Worm (Caenorhabditis elegans) whole organism, early embryonic: ENCODE measurements around the gene K09E9.1.

Experiments used
- aly-1 ChIP-seq: sonication (generic microtip); optimal IDR thresholded peaks from 2 replicates; lab custom pipeline; 2016; ENCODE audit warnings: missing genetic modification characterization, missing compliant biosample characterization
- ama-1 ChIP-seq: fragments of 150-350 bp; optimal IDR thresholded peaks from 2 replicates; lab custom pipeline; 2014
- ceh-36 ChIP-seq: sonication (generic microtip); optimal IDR thresholded peaks from 2 replicates; lab custom pipeline; 2016; ENCODE audit warnings: missing genetic modification characterization, inconsistent platforms, missing compliant biosample characterization
- scrt-1 ChIP-seq: fragments of 200-800 bp; sonication (Bioruptor generic); IDR thresholded peaks from 2 replicates; pipeline ENCODE4 v1.3.6; 2022; ENCODE audit warnings: missing genetic modification characterization, missing compliant biosample characterization

DNA sequence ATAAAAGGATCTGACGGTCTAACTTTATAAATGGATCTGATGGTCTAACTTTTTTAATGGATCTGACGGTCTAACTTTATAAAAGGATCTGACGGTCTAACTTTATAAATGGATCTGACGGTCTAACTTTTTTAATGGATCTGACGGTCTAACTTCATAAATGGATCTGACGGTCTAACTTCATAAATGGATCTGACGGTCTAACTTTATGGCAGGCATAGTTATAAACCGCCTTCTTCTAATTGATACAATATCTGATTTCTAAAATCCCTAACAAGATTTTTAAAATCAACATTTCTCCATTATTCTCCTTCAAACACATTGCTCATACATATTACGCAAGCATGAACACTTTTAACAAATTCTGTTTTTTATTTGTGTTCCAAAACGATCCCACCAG is 23.2 kb upstream of the K09E9.1 start, which contains the start of gene K09A9.8:
- no peak for TF ChIP-seq ama-1 (lab: Kevin White, UChicago)
- TF ChIP-seq scrt-1, result no peak
- no peak for TF ChIP-seq aly-1 (tag; lab: Kevin White, UChicago)
- TF ChIP-seq ceh-36 (tag; lab: Kevin White, UChicago), result no peak
